Worm (Caenorhabditis elegans) whole organism, L4 larva: ENCODE results near the gene ZK180.7.

Source experiments
- F26F4.8 ChIP-seq: fragments of 200-800 bp; sonication (Bioruptor generic); conservative IDR thresholded peaks from 2 replicates; pipeline ENCODE4 v1.3.6; 2022; ENCODE audit warnings: missing genetic modification characterization, missing compliant biosample characterization
- F37D6.2 ChIP-seq: sonication (generic microtip); optimal IDR thresholded peaks from 2 replicates; lab custom pipeline; 2016; ENCODE audit warnings: mild to moderate bottlenecking, missing genetic modification characterization, missing compliant biosample characterization
- T20F7.1 ChIP-seq: fragments of 200-800 bp; sonication (Bioruptor generic); optimal IDR thresholded peaks from 2 replicates; lab custom pipeline; 2018; ENCODE audit warnings: mild to moderate bottlenecking, missing genetic modification characterization, missing compliant biosample characterization
- T26A8.4 ChIP-seq: fragments of 200-800 bp; sonication (Bioruptor generic); IDR thresholded peaks from 2 replicates; pipeline ENCODE4 v1.3.6; 2022; ENCODE audit warnings: missing genetic modification characterization, missing compliant biosample characterization
- Y105C5A.15 ChIP-seq: fragments of 200-800 bp; sonication (Bioruptor generic); IDR thresholded peaks from 2 replicates; pipeline ENCODE4 v1.3.6; 2022; ENCODE audit warnings: missing genetic modification characterization, missing compliant biosample characterization
- Y5F2A.4 ChIP-seq: fragments of 200-800 bp; sonication (Bioruptor generic); optimal IDR thresholded peaks from 2 replicates; lab custom pipeline; 2018; ENCODE audit warnings: mild to moderate bottlenecking, missing genetic modification characterization, missing compliant biosample characterization
- ZK546.5 ChIP-seq, 2 experiments: sonication (generic microtip); optimal IDR thresholded peaks; 2 replicates each; lab custom pipeline; 2017; ENCODE audit warnings: missing biosample characterization in 2 of 2, missing genetic modification characterization in 2 of 2
- aha-1 ChIP-seq: fragments of 150-350 bp; peaks from one replicate; lab custom pipeline; 2014; ENCODE audit warnings: missing biosample characterization, missing genetic modification characterization
- ama-1 ChIP-seq: fragments of 150-350 bp; optimal IDR thresholded peaks from 2 replicates; lab custom pipeline; 2014; ENCODE audit warnings: inconsistent platforms, mixed read lengths
- arid-1 ChIP-seq: fragments of 200-800 bp; sonication (Bioruptor generic); conservative IDR thresholded peaks from 2 replicates; pipeline ENCODE4 v1.3.6; 2022; ENCODE audit warnings: missing genetic modification reagents, missing genetic modification characterization, missing compliant biosample characterization
- attf-4 ChIP-seq: sonication (generic microtip); optimal IDR thresholded peaks from 3 replicates; lab custom pipeline; 2017; ENCODE audit warnings: missing biosample characterization, missing genetic modification characterization
- daf-19 ChIP-seq: fragments of 200-800 bp; sonication (Bioruptor generic); conservative IDR thresholded peaks from 2 replicates; pipeline ENCODE4 v1.3.6; 2022; ENCODE audit warnings: missing genetic modification characterization, missing compliant biosample characterization
- daf-8 ChIP-seq: fragments of 200-800 bp; sonication (Bioruptor generic); IDR thresholded peaks from 2 replicates; pipeline ENCODE4 v1.3.6; 2022; ENCODE audit warnings: missing genetic modification characterization, missing compliant biosample characterization
- dmd-6 ChIP-seq: fragments of 200-800 bp; sonication (Bioruptor generic); IDR thresholded peaks from 2 replicates; pipeline ENCODE4 v1.3.6; 2022; ENCODE audit warnings: missing genetic modification reagents, missing genetic modification characterization, missing compliant biosample characterization
- dmd-8 ChIP-seq: fragments of 200-800 bp; sonication (Bioruptor generic); IDR thresholded peaks from 2 replicates; pipeline ENCODE4 v1.3.6; 2022; ENCODE audit warnings: missing genetic modification characterization, missing compliant biosample characterization
- dpl-1 ChIP-seq: fragments of 150-350 bp; optimal IDR thresholded peaks from 2 replicates; lab custom pipeline; 2014; ENCODE audit warnings: missing biosample characterization, missing genetic modification reagents, missing genetic modification characterization
- duxl-1 ChIP-seq: sonication (generic microtip); optimal IDR thresholded peaks from 2 replicates; lab custom pipeline; 2016; ENCODE audit warnings: mild to moderate bottlenecking, missing genetic modification characterization, moderate library complexity, missing compliant biosample characterization; ENCODE audit not compliant: poor library complexity
- fos-1 ChIP-seq: fragments of 150-350 bp; optimal IDR thresholded peaks from 2 replicates; lab custom pipeline; 2014; ENCODE audit warnings: missing biosample characterization, missing genetic modification characterization
- hif-1 ChIP-seq, 2 experiments: sonication (generic microtip); optimal IDR thresholded peaks; 2 replicates each; lab custom pipeline; 2016 to 2017; ENCODE audit warnings: missing compliant biosample characterization in 2 of 2, missing genetic modification characterization in 2 of 2, missing genetic modification reagents in 2 of 2, missing genotype in 2 of 2, mild to moderate bottlenecking in 1 of 2
- hlh-11 ChIP-seq: fragments of 200-800 bp; sonication (Bioruptor generic); optimal IDR thresholded peaks from 2 replicates; lab custom pipeline; 2018; ENCODE audit warnings: mild to moderate bottlenecking, missing genetic modification characterization, missing compliant biosample characterization
- lim-7 ChIP-seq: fragments of 200-800 bp; sonication (Bioruptor generic); IDR thresholded peaks from 2 replicates; pipeline ENCODE4 v1.3.6; 2022; ENCODE audit warnings: missing genetic modification characterization, missing compliant biosample characterization
- lin-1 ChIP-seq: fragments of 200-800 bp; sonication (Bioruptor generic); IDR thresholded peaks from 2 replicates; pipeline ENCODE4 v1.3.6; 2022; ENCODE audit warnings: missing genetic modification reagents, missing genetic modification characterization, missing compliant biosample characterization
- lin-15B ChIP-seq: fragments of 150-350 bp; sonication (generic microtip); optimal IDR thresholded peaks from 3 replicates; lab custom pipeline; 2014; ENCODE audit warnings: missing biosample characterization, missing genetic modification characterization
- lin-29 ChIP-seq: fragments of 200-800 bp; sonication (Bioruptor generic); IDR thresholded peaks from 2 replicates; pipeline ENCODE4 v1.3.6; 2022; ENCODE audit warnings: missing genetic modification reagents, missing genetic modification characterization, missing compliant biosample characterization
- mdt-29 ChIP-seq: fragments of 200-800 bp; sonication (Bioruptor generic); IDR thresholded peaks from 2 replicates; pipeline ENCODE4 v1.3.6; 2022; ENCODE audit warnings: missing genetic modification reagents, missing genetic modification characterization, missing compliant biosample characterization
- mep-1 ChIP-seq: fragments of 150-350 bp; sonication (generic microtip); optimal IDR thresholded peaks from 3 replicates; lab custom pipeline; 2014; ENCODE audit warnings: missing biosample characterization, missing genetic modification characterization
- mes-2 ChIP-seq: sonication (generic microtip); optimal IDR thresholded peaks from 2 replicates; lab custom pipeline; 2016; ENCODE audit warnings: missing genotype, mild to moderate bottlenecking, missing genetic modification characterization, missing compliant biosample characterization; ENCODE audit not compliant: poor library complexity, severe bottlenecking
- mxl-2 ChIP-seq: fragments of 200-800 bp; sonication (Bioruptor generic); conservative IDR thresholded peaks from 2 replicates; pipeline ENCODE4 v1.3.6; 2022; ENCODE audit warnings: missing genetic modification reagents, missing genetic modification characterization, missing compliant biosample characterization
- mxl-3 ChIP-seq: fragments of 200-800 bp; sonication (Bioruptor generic); optimal IDR thresholded peaks from 2 replicates; lab custom pipeline; 2018; ENCODE audit warnings: mild to moderate bottlenecking, missing genetic modification characterization, missing compliant biosample characterization
- nhr-102 ChIP-seq: sonication (generic microtip); optimal IDR thresholded peaks from 2 replicates; lab custom pipeline; 2016; ENCODE audit warnings: mild to moderate bottlenecking, missing genetic modification characterization, moderate library complexity, missing compliant biosample characterization
- nhr-237 ChIP-seq: sonication (generic microtip); optimal IDR thresholded peaks from 2 replicates; lab custom pipeline; 2017; ENCODE audit warnings: missing biosample characterization, missing genetic modification characterization
- nhr-28 ChIP-seq: fragments of 150-350 bp; optimal IDR thresholded peaks from 2 replicates; lab custom pipeline; 2014; ENCODE audit warnings: missing biosample characterization, missing genetic modification characterization
- nhr-41 ChIP-seq: fragments of 200-800 bp; sonication (Bioruptor generic); IDR thresholded peaks from 2 replicates; pipeline ENCODE4 v1.3.6; 2022; ENCODE audit warnings: missing genetic modification reagents, missing genetic modification characterization, missing compliant biosample characterization
- nhr-48 ChIP-seq: sonication (generic microtip); optimal IDR thresholded peaks from 2 replicates; lab custom pipeline; 2016; ENCODE audit warnings: mild to moderate bottlenecking, missing genetic modification characterization, missing compliant biosample characterization
- nhr-6 ChIP-seq: fragments of 150-350 bp; optimal IDR thresholded peaks from 2 replicates; lab custom pipeline; 2014; ENCODE audit warnings: missing biosample characterization, missing genetic modification characterization
- nhr-77 ChIP-seq: fragments of 150-350 bp; optimal IDR thresholded peaks from 2 replicates; lab custom pipeline; 2014; ENCODE audit warnings: missing biosample characterization, missing genetic modification characterization
- set-16 ChIP-seq: fragments of 200-800 bp; sonication (Bioruptor generic); IDR thresholded peaks from 2 replicates; pipeline ENCODE4 v1.3.6; 2022; ENCODE audit warnings: missing genetic modification reagents, missing genetic modification characterization, missing compliant biosample characterization
- snpc-1.2 ChIP-seq: fragments of 200-800 bp; sonication (Bioruptor generic); IDR thresholded peaks from 2 replicates; pipeline ENCODE4 v1.3.6; 2022; ENCODE audit warnings: missing genetic modification reagents, missing genetic modification characterization, missing compliant biosample characterization
- spr-3 ChIP-seq: fragments of 200-800 bp; sonication (Bioruptor generic); optimal IDR thresholded peaks from 2 replicates; lab custom pipeline; 2018; ENCODE audit warnings: mild to moderate bottlenecking, missing genetic modification characterization, missing compliant biosample characterization
- tag-97 ChIP-seq: fragments of 200-800 bp; sonication (Bioruptor generic); IDR thresholded peaks from 2 replicates; pipeline ENCODE4 v1.3.6; 2022; ENCODE audit warnings: missing genetic modification characterization, missing compliant biosample characterization
- zfp-2 ChIP-seq: sonication (generic microtip); optimal IDR thresholded peaks from 2 replicates; lab custom pipeline; 2016; ENCODE audit warnings: mild to moderate bottlenecking, missing genetic modification characterization, missing compliant biosample characterization
- zip-2 ChIP-seq: fragments of 150-350 bp; optimal IDR thresholded peaks from 2 replicates; lab custom pipeline; 2014; ENCODE audit warnings: missing biosample characterization, missing genetic modification characterization
- ztf-11 ChIP-seq: fragments of 150-350 bp; optimal IDR thresholded peaks from 2 replicates; lab custom pipeline; 2014; ENCODE audit warnings: missing biosample characterization, missing genetic modification characterization
- ztf-7 ChIP-seq: fragments of 150-350 bp; optimal IDR thresholded peaks from 2 replicates; lab custom pipeline; 2014; ENCODE audit warnings: missing biosample characterization, missing genetic modification characterization

ZK180.7 gene

DNA sequence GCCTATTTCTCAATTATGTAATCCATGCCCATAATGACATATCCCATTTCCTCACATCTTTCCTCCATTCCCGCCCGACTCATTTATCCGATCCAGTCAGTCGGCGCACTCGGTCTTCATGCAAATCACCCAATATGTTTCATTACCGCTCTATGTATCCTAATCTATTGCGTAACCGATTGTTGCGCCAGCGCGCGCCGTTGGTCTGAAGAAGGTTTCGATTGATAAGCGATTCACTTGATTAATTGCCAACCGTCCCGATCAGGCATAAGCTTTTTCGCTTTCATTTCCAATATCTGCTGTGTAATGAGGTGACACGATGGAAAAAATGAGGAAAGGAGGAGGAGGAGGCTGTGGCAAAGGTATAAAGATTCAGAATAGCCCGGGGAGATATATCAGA lies 27.8 kb downstream of the ZK180.7 start:
- TF ChIP-seq Y5F2A.4 (GFP tag; lab: Kevin White, UChicago) (no peak), lin-15B (no peak), nhr-28 (tag; lab: Kevin White, UChicago) (peak; percentile 5), F37D6.2 (tag; lab: Kevin White, UChicago) (no peak), dmd-6 (GFP tag; lab: Robert Waterston, UW) (no peak), mxl-2 (GFP tag; lab: Robert Waterston, UW) (no peak), Y105C5A.15 (GFP tag; lab: Robert Waterston, UW) (no peak), tag-97 (no peak), mep-1 (no peak), mxl-3 (GFP tag; lab: Kevin White, UChicago) (peak; percentile 39), nhr-77 (tag; lab: Kevin White, UChicago) (no peak), daf-8 (GFP tag; lab: Robert Waterston, UW) (no peak)
- TF ChIP-seq, all 104 proteins: peak for 2

DNA sequence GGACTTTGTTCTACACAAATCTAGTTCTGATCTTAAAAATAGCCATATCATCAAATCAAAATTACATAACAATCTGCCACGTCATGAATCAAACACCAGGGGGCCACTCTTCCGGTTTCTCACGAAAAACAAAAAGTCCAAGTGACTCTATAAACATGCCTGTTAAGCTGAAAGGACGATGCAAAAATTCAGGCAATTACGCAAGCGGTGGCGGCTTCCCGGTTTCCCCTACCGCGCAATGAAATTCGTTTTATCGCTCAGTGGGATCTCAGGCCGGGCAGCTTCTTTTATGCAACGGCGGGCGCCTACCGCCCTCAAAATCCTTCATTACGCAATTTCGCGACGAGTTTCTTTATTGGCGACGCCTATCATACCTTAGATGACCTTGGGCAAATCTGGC lies 29.4 kb downstream of the ZK180.7 start:
- TF ChIP-seq nhr-6: no peak
- no peak for TF ChIP-seq nhr-41 (GFP tag; lab: Robert Waterston, UW)
- TF ChIP-seq zfp-2: no peak
- TF ChIP-seq hif-1 (tag; optimal IDR thresholded peaks at IDR 0.05; lab: Kevin White, UChicago): no peak
- no peak for TF ChIP-seq spr-3 (GFP tag; lab: Kevin White, UChicago)
- TF ChIP-seq lin-1 (GFP tag; lab: Robert Waterston, UW): no peak
- 0 out of 2 replicates have a peak, but pooled peaks have one; percentile 14 for TF ChIP-seq arid-1
- no peak for TF ChIP-seq dmd-6 (GFP tag; lab: Robert Waterston, UW)
- 0 out of 2 replicates have a peak, but pooled peaks have one; percentile 22 for TF ChIP-seq lin-29 (GFP tag; lab: Robert Waterston, UW)
- TF ChIP-seq duxl-1 (tag; lab: Kevin White, UChicago): no peak
- no peak for TF ChIP-seq nhr-237 (tag; lab: Kevin White, UChicago)
- TF ChIP-seq ama-1: peak; percentile 63
- no peak for TF ChIP-seq F26F4.8 (GFP tag; lab: Robert Waterston, UW)
- TF ChIP-seq zip-2 (tag; lab: Kevin White, UChicago): no peak
- TF ChIP-seq dpl-1 (GFP tag; lab: Kevin White, UChicago): no peak
- no peak for TF ChIP-seq nhr-48 (tag; lab: Kevin White, UChicago)
- no peak for TF ChIP-seq attf-4
- no peak for TF ChIP-seq snpc-1.2 (GFP tag; lab: Robert Waterston, UW)
- TF ChIP-seq ztf-11: no peak
- peak; percentile 20; the same call in 1 of the 2 replicates for TF ChIP-seq T26A8.4 (GFP tag; lab: Robert Waterston, UW)
- no peak for TF ChIP-seq daf-19
- no peak for TF ChIP-seq ZK546.5 (tag; optimal IDR thresholded peaks at IDR 0.05; lab: Kevin White, UChicago)
- TF ChIP-seq aha-1 (tag; lab: Kevin White, UChicago): no peak
- TF ChIP-seq set-16 (GFP tag; lab: Robert Waterston, UW): no peak
- TF ChIP-seq nhr-102 (tag; lab: Kevin White, UChicago): peak; percentile 18
- TF ChIP-seq fos-1 (tag; lab: Kevin White, UChicago): no peak
- TF ChIP-seq dmd-8: no peak
- no peak for TF ChIP-seq ztf-7
- no peak for TF ChIP-seq mes-2 (tag; lab: Kevin White, UChicago)
- TF ChIP-seq hlh-11: no peak
- TF ChIP-seq mdt-29 (GFP tag; lab: Robert Waterston, UW): no peak
- TF ChIP-seq T20F7.1 (GFP tag; lab: Kevin White, UChicago): no peak
- no peak for TF ChIP-seq lim-7 (GFP tag; lab: Robert Waterston, UW)
- TF ChIP-seq, all 104 proteins: peak for 5
